Fruit fly (Drosophila melanogaster) whole organism, embryonic: ENCODE results near the gene DIP2.

Experiments used
- B-H2 ChIP-seq: fragments of 200-800 bp; sonication (Bioruptor generic); optimal IDR thresholded peaks from 2 replicates; lab custom pipeline; 2018; ENCODE audit warnings: missing biosample characterization, mild to moderate bottlenecking, missing genetic modification characterization
- BEAF-32 ChIP-seq: fragments of 200-800 bp; sonication (Bioruptor generic); optimal IDR thresholded peaks from 3 replicates; lab custom pipeline; 2017; ENCODE audit warnings: missing biosample characterization, missing genetic modification characterization, mild to moderate bottlenecking, moderate library complexity, missing genetic modification reagents
- BtbVII ChIP-seq: fragments of 200-800 bp; sonication (Bioruptor generic); optimal IDR thresholded peaks from 3 replicates; lab custom pipeline; 2017; ENCODE audit warnings: missing biosample characterization, mild to moderate bottlenecking, missing genetic modification characterization
- CG10366 ChIP-seq: fragments of 200-800 bp; sonication (Bioruptor generic); IDR thresholded peaks from 2 replicates; pipeline ENCODE4 v1.3.6; 2022; ENCODE audit warnings: missing biosample characterization, missing genetic modification characterization
- CG10462 ChIP-seq: fragments of 200-800 bp; sonication (Bioruptor generic); optimal IDR thresholded peaks from 2 replicates; lab custom pipeline; 2016; ENCODE audit warnings: missing biosample characterization, missing genetic modification characterization
- CG11085 ChIP-seq: fragments of 200-800 bp; sonication (Bioruptor generic); IDR thresholded peaks from 2 replicates; pipeline ENCODE4 v1.3.6; 2022; ENCODE audit warnings: missing biosample characterization, missing genetic modification characterization
- CG11247 ChIP-seq: fragments of 200-800 bp; sonication (Bioruptor generic); IDR thresholded peaks from 2 replicates; pipeline ENCODE4 v1.3.6; 2022; ENCODE audit warnings: missing biosample characterization, missing genetic modification characterization
- CG11695 ChIP-seq: fragments of 200-800 bp; sonication (Bioruptor generic); IDR thresholded peaks from 3 replicates; pipeline ENCODE4 v1.3.6; 2022; ENCODE audit warnings: missing biosample characterization, missing genetic modification characterization
- CG12071 ChIP-seq: fragments of 200-800 bp; sonication (Bioruptor generic); optimal IDR thresholded peaks from 3 replicates; lab custom pipeline; 2018; ENCODE audit warnings: missing biosample characterization, mild to moderate bottlenecking, missing genetic modification characterization
- CG1233 ChIP-seq: fragments of 200-800 bp; sonication (Bioruptor generic); optimal IDR thresholded peaks from 4 replicates; lab custom pipeline; 2018; ENCODE audit warnings: missing biosample characterization, mild to moderate bottlenecking, missing genetic modification characterization
- CG13894 ChIP-seq: fragments of 200-800 bp; sonication (Bioruptor generic); optimal IDR thresholded peaks from 3 replicates; lab custom pipeline; 2018; ENCODE audit warnings: missing biosample characterization, mild to moderate bottlenecking, missing genetic modification characterization, moderate library complexity
- CG14014 ChIP-seq: fragments of 200-800 bp; sonication (Bioruptor generic); IDR thresholded peaks from 2 replicates; pipeline ENCODE4 v1.3.6; 2022; ENCODE audit warnings: missing biosample characterization, missing genetic modification characterization
- CG18619 ChIP-seq: fragments of 200-800 bp; sonication (Bioruptor generic); optimal IDR thresholded peaks from 3 replicates; lab custom pipeline; 2017; ENCODE audit warnings: missing biosample characterization, mild to moderate bottlenecking, missing genetic modification characterization
- CG2116 ChIP-seq: fragments of 200-800 bp; sonication (Bioruptor generic); optimal IDR thresholded peaks from 3 replicates; lab custom pipeline; 2018; ENCODE audit warnings: missing biosample characterization, mild to moderate bottlenecking, missing genetic modification characterization
- CG2889 ChIP-seq: fragments of 200-800 bp; sonication (Bioruptor generic); IDR thresholded peaks from 3 replicates; pipeline ENCODE4 v1.3.6; 2022; ENCODE audit warnings: missing biosample characterization, missing genetic modification characterization
- CG34422 ChIP-seq: fragments of 200-800 bp; sonication (Bioruptor generic); IDR thresholded peaks from 3 replicates; pipeline ENCODE4 v1.3.6; 2022; ENCODE audit warnings: missing biosample characterization, missing genetic modification characterization
- CG7928 ChIP-seq: fragments of 200-800 bp; sonication (Bioruptor generic); optimal IDR thresholded peaks from 2 replicates; lab custom pipeline; 2017; ENCODE audit warnings: missing biosample characterization, mild to moderate bottlenecking, missing genetic modification characterization
- CG9437 ChIP-seq: fragments of 200-800 bp; sonication (Bioruptor generic); optimal IDR thresholded peaks from 2 replicates; lab custom pipeline; 2018; ENCODE audit warnings: missing biosample characterization, mild to moderate bottlenecking, missing genetic modification characterization
- CG9797 ChIP-seq: fragments of 200-800 bp; sonication (Bioruptor generic); optimal IDR thresholded peaks from 3 replicates; lab custom pipeline; 2018; ENCODE audit warnings: missing biosample characterization, mild to moderate bottlenecking, missing genetic modification characterization
- CrebB ChIP-seq: fragments of 200-800 bp; sonication (Bioruptor generic); optimal IDR thresholded peaks from 3 replicates; lab custom pipeline; 2018; ENCODE audit warnings: missing biosample characterization, mild to moderate bottlenecking, missing genetic modification characterization
- Dad ChIP-seq: fragments of 200-800 bp; sonication (Bioruptor generic); optimal IDR thresholded peaks from 3 replicates; lab custom pipeline; 2016; ENCODE audit warnings: missing biosample characterization, missing genetic modification characterization
- HLH3B ChIP-seq: fragments of 200-800 bp; sonication (Bioruptor generic); IDR thresholded peaks from 2 replicates; pipeline ENCODE4 v1.3.6; 2022; ENCODE audit warnings: missing biosample characterization, missing genetic modification characterization
- HLH4C ChIP-seq: fragments of 200-800 bp; sonication (Bioruptor generic); IDR thresholded peaks from 3 replicates; pipeline ENCODE4 v1.3.6; 2022; ENCODE audit warnings: missing biosample characterization, missing genetic modification characterization; ENCODE audit not compliant: partially characterized antibody
- Hand ChIP-seq: fragments of 200-800 bp; sonication (Bioruptor generic); optimal IDR thresholded peaks from 2 replicates; lab custom pipeline; 2017; ENCODE audit warnings: mild to moderate bottlenecking, missing biosample characterization, missing genetic modification reagents, missing genetic modification characterization
- Hmx ChIP-seq: fragments of 200-800 bp; sonication (Bioruptor generic); optimal IDR thresholded peaks from 2 replicates; lab custom pipeline; 2016; ENCODE audit warnings: missing biosample characterization, missing genetic modification characterization
- Mrtf ChIP-seq: fragments of 200-800 bp; sonication (Bioruptor generic); IDR thresholded peaks from 3 replicates; pipeline ENCODE4 v1.3.6; 2022; ENCODE audit warnings: missing biosample characterization, missing genetic modification characterization
- Opbp ChIP-seq: fragments of 200-800 bp; sonication (Bioruptor generic); IDR thresholded peaks from 3 replicates; pipeline ENCODE4 v1.3.6; 2022; ENCODE audit warnings: missing biosample characterization, missing genetic modification characterization; ENCODE audit not compliant: partially characterized antibody
- PHDP ChIP-seq: fragments of 200-800 bp; sonication (Bioruptor generic); optimal IDR thresholded peaks from 3 replicates; lab custom pipeline; 2018; ENCODE audit warnings: missing biosample characterization, mild to moderate bottlenecking, missing genetic modification characterization, moderate library complexity
- Ptx1 ChIP-seq: fragments of 200-800 bp; sonication (Bioruptor generic); IDR thresholded peaks from 2 replicates; pipeline ENCODE4 v1.3.6; 2022; ENCODE audit warnings: missing biosample characterization, missing genetic modification characterization
- Rx ChIP-seq: fragments of 200-800 bp; sonication (Bioruptor generic); IDR thresholded peaks from 2 replicates; pipeline ENCODE4 v1.3.6; 2022; ENCODE audit warnings: missing biosample characterization, missing genetic modification characterization
- Trl ChIP-seq, 3 experiments: fragments of >200 bp in 2 of 3; fragments of 200-800 bp in 1 of 3; sonication (Bioruptor generic) in 1 of 3; optimal IDR thresholded peaks; 2 replicates in 1 of 3; 3 replicates in 2 of 3; lab custom pipeline; 2016 to 2017; ENCODE audit warnings: missing biosample characterization in 1 of 3, missing genetic modification characterization in 1 of 3
- ash1 ChIP-seq: fragments of 200-800 bp; sonication (Bioruptor generic); optimal IDR thresholded peaks from 2 replicates; lab custom pipeline; 2018; ENCODE audit warnings: missing biosample characterization, mild to moderate bottlenecking, missing genetic modification characterization
- bbx ChIP-seq: fragments of 200-800 bp; sonication (Bioruptor generic); IDR thresholded peaks from 2 replicates; pipeline ENCODE4 v1.3.6; 2022; ENCODE audit warnings: missing biosample characterization, missing genetic modification characterization; ENCODE audit not compliant: partially characterized antibody
- bigmax ChIP-seq: fragments of 200-800 bp; sonication (Bioruptor generic); optimal IDR thresholded peaks from 2 replicates; lab custom pipeline; 2018; ENCODE audit warnings: missing biosample characterization, mild to moderate bottlenecking, missing genetic modification characterization
- cwo ChIP-seq: fragments of 200-800 bp; sonication (Bioruptor generic); optimal IDR thresholded peaks from 3 replicates; lab custom pipeline; 2017; ENCODE audit warnings: missing biosample characterization, missing genetic modification characterization, mild to moderate bottlenecking, moderate library complexity, missing genetic modification reagents
- dm ChIP-seq: fragments of 200-800 bp; sonication (Bioruptor generic); optimal IDR thresholded peaks from 3 replicates; lab custom pipeline; 2016; ENCODE audit warnings: missing biosample characterization, missing genetic modification characterization
- dysf ChIP-seq: fragments of 200-800 bp; sonication (Bioruptor generic); IDR thresholded peaks from 3 replicates; pipeline ENCODE4 v1.3.6; 2022; ENCODE audit warnings: missing biosample characterization, missing genetic modification characterization
- ewg ChIP-seq: fragments of 200-800 bp; sonication (Bioruptor generic); optimal IDR thresholded peaks from 3 replicates; lab custom pipeline; 2017; ENCODE audit warnings: mild to moderate bottlenecking, missing biosample characterization, missing genetic modification reagents, missing genetic modification characterization
- fd96Cb ChIP-seq: fragments of 200-800 bp; sonication (Bioruptor generic); optimal IDR thresholded peaks from 2 replicates; lab custom pipeline; 2018; ENCODE audit warnings: missing biosample characterization, mild to moderate bottlenecking, missing genetic modification characterization, moderate library complexity
- gsb ChIP-seq: fragments of 200-800 bp; sonication (Bioruptor generic); IDR thresholded peaks from 2 replicates; pipeline ENCODE4 v1.3.6; 2022; ENCODE audit warnings: missing biosample characterization, missing genetic modification characterization
- her ChIP-seq: fragments of 200-800 bp; sonication (Bioruptor generic); optimal IDR thresholded peaks from 2 replicates; lab custom pipeline; 2016; ENCODE audit warnings: missing biosample characterization, missing genetic modification characterization
- ken ChIP-seq: fragments of 200-800 bp; sonication (Bioruptor generic); IDR thresholded peaks from 3 replicates; pipeline ENCODE4 v1.3.6; 2022; ENCODE audit warnings: missing biosample characterization, missing genetic modification characterization
- nerfin-2 ChIP-seq: fragments of 200-800 bp; sonication (Bioruptor generic); IDR thresholded peaks from 2 replicates; pipeline ENCODE4 v1.3.6; 2022; ENCODE audit warnings: missing biosample characterization, missing genetic modification characterization; ENCODE audit not compliant: partially characterized antibody
- salm ChIP-seq: fragments of 200-800 bp; sonication (Bioruptor generic); optimal IDR thresholded peaks from 2 replicates; lab custom pipeline; 2018; ENCODE audit warnings: missing biosample characterization, mild to moderate bottlenecking, missing genetic modification characterization
- shn ChIP-seq: fragments of 200-800 bp; sonication (Bioruptor generic); optimal IDR thresholded peaks from 3 replicates; lab custom pipeline; 2016; ENCODE audit warnings: missing biosample characterization, missing genetic modification characterization
- tin ChIP-seq: fragments of 200-800 bp; sonication (Bioruptor generic); optimal IDR thresholded peaks from 3 replicates; lab custom pipeline; 2016; ENCODE audit warnings: missing biosample characterization, missing genetic modification characterization
- tna ChIP-seq: fragments of 200-800 bp; sonication (Bioruptor generic); IDR thresholded peaks from 2 replicates; pipeline ENCODE4 v1.3.6; 2022; ENCODE audit warnings: missing biosample characterization, missing genetic modification characterization; ENCODE audit not compliant: partially characterized antibody
- wdn ChIP-seq: fragments of 200-800 bp; sonication (Bioruptor generic); IDR thresholded peaks from 2 replicates; pipeline ENCODE4 v1.3.6; 2022; ENCODE audit warnings: missing biosample characterization, missing genetic modification characterization
- yki ChIP-seq: fragments of >200 bp; optimal IDR thresholded peaks from 3 replicates; lab custom pipeline; 2018

The DIP2 gene

DNA sequence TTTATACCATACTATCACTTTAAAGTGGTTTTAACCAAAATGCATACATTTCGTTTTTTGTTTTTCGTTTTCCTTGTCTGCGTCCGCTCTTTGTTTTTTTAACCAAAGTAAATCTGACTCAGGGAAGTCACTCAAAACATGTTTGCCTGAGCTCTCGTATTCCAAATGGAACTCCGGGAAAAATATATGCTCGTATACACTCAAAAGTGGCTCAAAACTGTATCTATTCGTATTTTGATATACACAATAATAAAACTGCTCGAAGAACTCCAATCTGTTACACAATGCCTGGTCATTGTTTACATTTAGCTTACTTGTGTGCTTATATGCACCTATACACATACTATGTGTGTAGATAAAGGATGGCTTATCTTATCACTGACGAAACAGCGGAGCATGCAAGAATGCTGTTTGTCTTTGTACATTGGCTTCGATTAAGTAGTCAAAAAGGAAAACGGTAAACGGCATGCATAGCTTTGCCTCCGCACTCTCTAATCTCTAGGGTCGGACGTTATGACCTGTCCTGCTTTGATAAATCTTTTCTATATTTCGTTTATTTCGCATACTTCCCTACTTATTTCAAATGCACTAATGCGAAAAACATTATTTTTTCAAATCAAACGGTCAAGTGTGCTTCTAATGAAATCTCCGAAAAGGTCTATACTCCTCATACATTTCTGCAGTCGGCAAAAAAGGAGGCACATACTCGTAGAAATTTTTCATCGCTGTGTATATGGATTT lies 13.2 kb upstream of the DIP2 start, which contains the start of gene miple2 (continued):
- TF ChIP-seq BEAF-32 (GFP tag; lab: Kevin White, UChicago) = no peak
- TF ChIP-seq BtbVII = peak; percentile 35
- TF ChIP-seq CG14014 (GFP tag; lab: Robert Waterston, UW) = no peak
- no peak for TF ChIP-seq CG9797
- no peak for TF ChIP-seq Rx (GFP tag; lab: Robert Waterston, UW)
- no peak for TF ChIP-seq wdn (GFP tag; lab: Robert Waterston, UW)
- TF ChIP-seq PHDP = peak; percentile 53
- peak; percentile 60 for TF ChIP-seq CrebB
- TF ChIP-seq Trl (optimal IDR thresholded peaks at IDR 0.05; lab: Kevin White, UChicago) = no peak
- peak; percentile 49 for TF ChIP-seq Trl (GFP tag; optimal IDR thresholded peaks at IDR 0.05; lab: Kevin White, UChicago)
- no peak for TF ChIP-seq CG2889 (GFP tag; lab: Robert Waterston, UW)
- TF ChIP-seq cwo = peak; percentile 32
- peak; percentile 4 for TF ChIP-seq CG2116 (GFP tag; lab: Kevin White, UChicago)
- TF ChIP-seq CG18619 (GFP tag; lab: Kevin White, UChicago) = peak; percentile 42
- TF ChIP-seq dysf (GFP tag; lab: Robert Waterston, UW) = no peak
- TF ChIP-seq Mrtf (GFP tag; lab: Robert Waterston, UW) = no peak
- TF ChIP-seq salm (tag; lab: Kevin White, UChicago) = no peak
- TF ChIP-seq her (GFP tag; lab: Kevin White, UChicago) = no peak
- no peak for TF ChIP-seq CG34422 (GFP tag; lab: Robert Waterston, UW)
- TF ChIP-seq shn = peak; percentile 41
- TF ChIP-seq Hand (GFP tag; lab: Kevin White, UChicago) = peak; percentile 52
- TF ChIP-seq ash1 (GFP tag; lab: Kevin White, UChicago) = no peak
- peak; percentile 26; the same call in 1 of the 3 replicates for TF ChIP-seq CG11695 (GFP tag; lab: Robert Waterston, UW)
- 0 out of 3 replicates have a peak, but pooled peaks have one; percentile 25 for TF ChIP-seq ken (GFP tag; lab: Robert Waterston, UW)
- TF ChIP-seq CG1233 (GFP tag; lab: Kevin White, UChicago) = peak; percentile 61
- TF ChIP-seq nerfin-2 (GFP tag; lab: Robert Waterston, UW) = no peak
- peak; percentile 13 for TF ChIP-seq CG12071 (GFP tag; lab: Kevin White, UChicago)
- 0 out of 2 replicates have a peak, but pooled peaks have one; percentile 9 for TF ChIP-seq Ptx1 (GFP tag; lab: Robert Waterston, UW)
- no peak for TF ChIP-seq B-H2
- peak; percentile 20 for TF ChIP-seq fd96Cb (tag; lab: Kevin White, UChicago)
- peak; percentile 28 for TF ChIP-seq Hmx (GFP tag; lab: Kevin White, UChicago)
- no peak for TF ChIP-seq CG11247
- TF ChIP-seq tin = no peak
- TF ChIP-seq Dad (GFP tag; lab: Kevin White, UChicago) = no peak
- no peak for TF ChIP-seq HLH4C (GFP tag; lab: Robert Waterston, UW)
- no peak for TF ChIP-seq gsb (GFP tag; lab: Robert Waterston, UW)
- TF ChIP-seq CG7928 = no peak
- no peak for TF ChIP-seq tna
- TF ChIP-seq bigmax (GFP tag; lab: Kevin White, UChicago) = peak; percentile 7
- TF ChIP-seq CG9437 (GFP tag; lab: Kevin White, UChicago) = peak; percentile 38
- TF ChIP-seq dm = peak; percentile 44
- no peak for TF ChIP-seq Opbp
- TF ChIP-seq CG13894 (tag; lab: Kevin White, UChicago) = peak; percentile 46
- TF ChIP-seq CG10462 = no peak
- TF ChIP-seq HLH3B (GFP tag; lab: Robert Waterston, UW) = no peak
- TF ChIP-seq yki (lab: Kevin White, UChicago) = no peak
- TF ChIP-seq CG11085 (GFP tag; lab: Robert Waterston, UW) = no peak
- no peak for TF ChIP-seq ewg (GFP tag; lab: Kevin White, UChicago)
- TF ChIP-seq CG10366 (GFP tag; lab: Robert Waterston, UW) = no peak
- TF ChIP-seq bbx (GFP tag; lab: Robert Waterston, UW) = peak; percentile 59
